Fruit fly (Drosophila melanogaster): ENCODE data around the gene CG4572.

The CG4572 gene

dm6 chr3R:19890340-19890998 is 26.3 kb upstream of the CG4572 start, which contains the start of gene CG4733 (continued):
- TF ChIP-seq lab (GFP tag; optimal IDR thresholded peaks at IDR 0.05), result no peak
- no peak for TF ChIP-seq bigmax (GFP tag; optimal IDR thresholded peaks at IDR 0.05)
- no peak for TF ChIP-seq H2.0 (GFP tag; IDR thresholded peaks at IDR 0.05)
- TF ChIP-seq sens (GFP tag), result peak; percentile 57
- peak in 1 of 3 experiments; percentile 40 for TF ChIP-seq lola (GFP tag; optimal IDR thresholded peaks at IDR 0.05)
- TF ChIP-seq pum (GFP tag; optimal IDR thresholded peaks at IDR 0.05), result no peak
- TF ChIP-seq CG34422 (GFP tag; IDR thresholded peaks at IDR 0.05), result no peak
- peak; percentile 41; the same call in 1 of the 3 replicates for TF ChIP-seq CG6175 (GFP tag; IDR thresholded peaks at IDR 0.05)
- peak; percentile 1 for TF ChIP-seq Chrac-16 (GFP tag; optimal IDR thresholded peaks at IDR 0.05)
- TF ChIP-seq CG18262 (tag; optimal IDR thresholded peaks at IDR 0.05), result peak; percentile 43
- no peak for TF ChIP-seq CG13894 (tag; optimal IDR thresholded peaks at IDR 0.05)
- TF ChIP-seq eyg (GFP tag; optimal IDR thresholded peaks at IDR 0.05), result no peak
- no peak for TF ChIP-seq nerfin-2 (GFP tag; IDR thresholded peaks at IDR 0.05; ENCODE audit: partially characterized antibody)
- TF ChIP-seq stwl (tag; optimal IDR thresholded peaks at IDR 0.05), result no peak
- TF ChIP-seq CG43689 (GFP tag; IDR thresholded peaks at IDR 0.05), result no peak
- no peak for TF ChIP-seq CG1603 (tag; optimal IDR thresholded peaks at IDR 0.05)
- no peak for TF ChIP-seq eve (GFP tag; optimal IDR thresholded peaks at IDR 0.05)
- 0 out of 2 replicates have a peak, but pooled peaks have one; percentile 17 for TF ChIP-seq bbx (GFP tag; IDR thresholded peaks at IDR 0.05; ENCODE audit: partially characterized antibody)
- TF ChIP-seq danr (GFP tag; IDR thresholded peaks at IDR 0.05), result no peak
- TF ChIP-seq HHEX (GFP tag; optimal IDR thresholded peaks at IDR 0.05), result peak; percentile 30
- peak; percentile 67 for TF ChIP-seq Ets65A (GFP tag)
- TF ChIP-seq zf30C (GFP tag; optimal IDR thresholded peaks at IDR 0.05), result no peak
- TF ChIP-seq tin (GFP tag; optimal IDR thresholded peaks at IDR 0.05), result no peak
- TF ChIP-seq CG9876 (GFP tag; optimal IDR thresholded peaks at IDR 0.05), result no peak
- TF ChIP-seq HLHmδ (GFP tag; optimal IDR thresholded peaks at IDR 0.05), result peak; percentile 45
- TF ChIP-seq grau (tag; optimal IDR thresholded peaks at IDR 0.05), result peak; percentile 48
- TF ChIP-seq lbe (GFP tag; optimal IDR thresholded peaks at IDR 0.05), result no peak
- TF ChIP-seq CG42726 (GFP tag; IDR thresholded peaks at IDR 0.05; ENCODE audit: partially characterized antibody), result no peak
- peak; percentile 18 for TF ChIP-seq Ssrp (tag; optimal IDR thresholded peaks at IDR 0.05)
- TF ChIP-seq inv (GFP tag; IDR thresholded peaks at IDR 0.05; ENCODE audit: partially characterized antibody), result no peak
- TF ChIP-seq ato (GFP tag; IDR thresholded peaks at IDR 0.05; ENCODE audit: partially characterized antibody), result 0 out of 2 replicates have a peak, but pooled peaks have one; percentile 7
- no peak for TF ChIP-seq Dip2 (GFP tag; IDR thresholded peaks at IDR 0.05)
- TF ChIP-seq fd3F (GFP tag; optimal IDR thresholded peaks at IDR 0.05), result no peak
- no peak for TF ChIP-seq Oaz (GFP tag; IDR thresholded peaks at IDR 0.05)
- TF ChIP-seq tna (GFP tag; IDR thresholded peaks at IDR 0.05; ENCODE audit: partially characterized antibody), result no peak
- no peak for TF ChIP-seq Bgb (GFP tag; IDR thresholded peaks at IDR 0.05; ENCODE audit: partially characterized antibody)
- TF ChIP-seq CG11093 (GFP tag; IDR thresholded peaks at IDR 0.05), result no peak
- TF ChIP-seq CG18619 (GFP tag; optimal IDR thresholded peaks at IDR 0.05), result no peak
- TF ChIP-seq CG3281 (GFP tag; optimal IDR thresholded peaks at IDR 0.05), result peak; percentile 7
- TF ChIP-seq Atf-2 (GFP tag; optimal IDR thresholded peaks at IDR 0.05), result no peak
- TF ChIP-seq BEAF-32 (GFP tag; optimal IDR thresholded peaks at IDR 0.05), result peak; percentile 41
- peak; percentile 49 for TF ChIP-seq Drgx (GFP tag; IDR thresholded peaks at IDR 0.05)
- TF ChIP-seq Dll (GFP tag; IDR thresholded peaks at IDR 0.05; ENCODE audit: partially characterized antibody), result 0 out of 4 replicates have a peak, but pooled peaks have one; percentile 32
- no peak for TF ChIP-seq CG6689 (GFP tag; IDR thresholded peaks at IDR 0.05)
- TF ChIP-seq emc (GFP tag; optimal IDR thresholded peaks at IDR 0.05), result no peak
- no peak for TF ChIP-seq Taf1 (GFP tag; IDR thresholded peaks at IDR 0.05)
- TF ChIP-seq CrebB (tag; optimal IDR thresholded peaks at IDR 0.05), result no peak
- 0 out of 3 replicates have a peak, but pooled peaks have one; percentile 15 for TF ChIP-seq CG34224 (GFP tag; IDR thresholded peaks at IDR 0.05; ENCODE audit: partially characterized antibody)
- no peak for TF ChIP-seq CG6765 (GFP tag; optimal IDR thresholded peaks at IDR 0.05)
